Worm (Caenorhabditis elegans) whole organism, L4 larva: ENCODE results near the gene srab-2.

Experiments used
- F10B5.3 ChIP-seq: sonication (generic microtip); optimal IDR thresholded peaks from 2 replicates; lab custom pipeline; 2016; ENCODE audit warnings: mild to moderate bottlenecking, missing genetic modification characterization, missing compliant biosample characterization
- R02D3.7 ChIP-seq: fragments of 150-350 bp; sonication (generic microtip); optimal IDR thresholded peaks from 3 replicates; lab custom pipeline; 2014; ENCODE audit warnings: missing biosample characterization, missing genetic modification characterization
- T20F7.1 ChIP-seq: fragments of 200-800 bp; sonication (Bioruptor generic); optimal IDR thresholded peaks from 2 replicates; lab custom pipeline; 2018; ENCODE audit warnings: mild to moderate bottlenecking, missing genetic modification characterization, missing compliant biosample characterization
- T26A8.4 ChIP-seq: fragments of 200-800 bp; sonication (Bioruptor generic); IDR thresholded peaks from 2 replicates; pipeline ENCODE4 v1.3.6; 2022; ENCODE audit warnings: missing genetic modification characterization, missing compliant biosample characterization
- Y5F2A.4 ChIP-seq: fragments of 200-800 bp; sonication (Bioruptor generic); optimal IDR thresholded peaks from 2 replicates; lab custom pipeline; 2018; ENCODE audit warnings: mild to moderate bottlenecking, missing genetic modification characterization, missing compliant biosample characterization
- ama-1 ChIP-seq: fragments of 150-350 bp; optimal IDR thresholded peaks from 2 replicates; lab custom pipeline; 2014; ENCODE audit warnings: inconsistent platforms, mixed read lengths
- attf-4 ChIP-seq: sonication (generic microtip); optimal IDR thresholded peaks from 3 replicates; lab custom pipeline; 2017; ENCODE audit warnings: missing biosample characterization, missing genetic modification characterization
- ceh-20 ChIP-seq: fragments of 200-800 bp; sonication (Bioruptor generic); IDR thresholded peaks from 2 replicates; pipeline ENCODE4 v1.3.6; 2022; ENCODE audit warnings: missing genetic modification reagents, missing genetic modification characterization, missing compliant biosample characterization
- ceh-28 ChIP-seq: fragments of 150-350 bp; optimal IDR thresholded peaks from 2 replicates; lab custom pipeline; 2014; ENCODE audit warnings: missing biosample characterization, missing genetic modification reagents, missing genetic modification characterization
- ctbp-1 ChIP-seq: fragments of 200-800 bp; sonication (Bioruptor generic); IDR thresholded peaks from 2 replicates; pipeline ENCODE4 v1.3.6; 2022; ENCODE audit warnings: missing genetic modification reagents, missing genetic modification characterization, missing compliant biosample characterization
- dmd-6 ChIP-seq: fragments of 200-800 bp; sonication (Bioruptor generic); IDR thresholded peaks from 2 replicates; pipeline ENCODE4 v1.3.6; 2022; ENCODE audit warnings: missing genetic modification reagents, missing genetic modification characterization, missing compliant biosample characterization
- duxl-1 ChIP-seq: sonication (generic microtip); optimal IDR thresholded peaks from 2 replicates; lab custom pipeline; 2016; ENCODE audit warnings: mild to moderate bottlenecking, missing genetic modification characterization, moderate library complexity, missing compliant biosample characterization; ENCODE audit not compliant: poor library complexity
- fos-1 ChIP-seq: fragments of 150-350 bp; optimal IDR thresholded peaks from 2 replicates; lab custom pipeline; 2014; ENCODE audit warnings: missing biosample characterization, missing genetic modification characterization
- hlh-11 ChIP-seq: fragments of 200-800 bp; sonication (Bioruptor generic); optimal IDR thresholded peaks from 2 replicates; lab custom pipeline; 2018; ENCODE audit warnings: mild to moderate bottlenecking, missing genetic modification characterization, missing compliant biosample characterization
- hmg-1.1 ChIP-seq: fragments of 200-800 bp; sonication (Bioruptor generic); IDR thresholded peaks from 2 replicates; pipeline ENCODE4 v1.3.6; 2022; ENCODE audit warnings: missing genetic modification reagents, missing genetic modification characterization, missing compliant biosample characterization
- jun-1 ChIP-seq: fragments of 150-350 bp; optimal IDR thresholded peaks from 2 replicates; lab custom pipeline; 2014; ENCODE audit warnings: missing biosample characterization, missing genetic modification reagents, missing genetic modification characterization
- lin-15B ChIP-seq: fragments of 150-350 bp; sonication (generic microtip); optimal IDR thresholded peaks from 3 replicates; lab custom pipeline; 2014; ENCODE audit warnings: missing biosample characterization, missing genetic modification characterization
- madf-9 ChIP-seq: fragments of 200-800 bp; sonication (Bioruptor generic); conservative IDR thresholded peaks from 2 replicates; pipeline ENCODE4 v1.3.6; 2022; ENCODE audit warnings: missing genetic modification reagents, missing genetic modification characterization, missing compliant biosample characterization
- mep-1 ChIP-seq: fragments of 150-350 bp; sonication (generic microtip); optimal IDR thresholded peaks from 3 replicates; lab custom pipeline; 2014; ENCODE audit warnings: missing biosample characterization, missing genetic modification characterization
- mes-2 ChIP-seq: sonication (generic microtip); optimal IDR thresholded peaks from 2 replicates; lab custom pipeline; 2016; ENCODE audit warnings: missing genotype, mild to moderate bottlenecking, missing genetic modification characterization, missing compliant biosample characterization; ENCODE audit not compliant: poor library complexity, severe bottlenecking
- mxl-2 ChIP-seq: fragments of 200-800 bp; sonication (Bioruptor generic); conservative IDR thresholded peaks from 2 replicates; pipeline ENCODE4 v1.3.6; 2022; ENCODE audit warnings: missing genetic modification reagents, missing genetic modification characterization, missing compliant biosample characterization
- mxl-3 ChIP-seq: fragments of 200-800 bp; sonication (Bioruptor generic); optimal IDR thresholded peaks from 2 replicates; lab custom pipeline; 2018; ENCODE audit warnings: mild to moderate bottlenecking, missing genetic modification characterization, missing compliant biosample characterization
- nhr-102 ChIP-seq: sonication (generic microtip); optimal IDR thresholded peaks from 2 replicates; lab custom pipeline; 2016; ENCODE audit warnings: mild to moderate bottlenecking, missing genetic modification characterization, moderate library complexity, missing compliant biosample characterization
- nhr-25 ChIP-seq: sonication (generic microtip); optimal IDR thresholded peaks from 2 replicates; lab custom pipeline; 2017; ENCODE audit warnings: missing genetic modification characterization, mild to moderate bottlenecking, missing compliant biosample characterization, antibody characterized with exemption, moderate library complexity, borderline replicate concordance; ENCODE audit not compliant: insufficient read depth
- nhr-41 ChIP-seq: fragments of 200-800 bp; sonication (Bioruptor generic); IDR thresholded peaks from 2 replicates; pipeline ENCODE4 v1.3.6; 2022; ENCODE audit warnings: missing genetic modification reagents, missing genetic modification characterization, missing compliant biosample characterization
- nhr-48 ChIP-seq: sonication (generic microtip); optimal IDR thresholded peaks from 2 replicates; lab custom pipeline; 2016; ENCODE audit warnings: mild to moderate bottlenecking, missing genetic modification characterization, missing compliant biosample characterization
- pqm-1 ChIP-seq: sonication (generic microtip); optimal IDR thresholded peaks from 2 replicates; lab custom pipeline; 2017; ENCODE audit warnings: missing biosample characterization, missing genetic modification characterization
- sdz-12 ChIP-seq: fragments of 200-800 bp; sonication (Bioruptor generic); optimal IDR thresholded peaks from 2 replicates; lab custom pipeline; 2018; ENCODE audit warnings: mild to moderate bottlenecking, missing genetic modification characterization, missing compliant biosample characterization
- snpc-1.2 ChIP-seq: fragments of 200-800 bp; sonication (Bioruptor generic); IDR thresholded peaks from 2 replicates; pipeline ENCODE4 v1.3.6; 2022; ENCODE audit warnings: missing genetic modification reagents, missing genetic modification characterization, missing compliant biosample characterization
- snpc-4 ChIP-seq: fragments of 150-350 bp; optimal IDR thresholded peaks from 2 replicates; lab custom pipeline; 2014; ENCODE audit warnings: missing biosample characterization, missing genetic modification characterization
- spr-1 ChIP-seq: sonication (generic microtip); optimal IDR thresholded peaks from 2 replicates; lab custom pipeline; 2016; ENCODE audit warnings: mild to moderate bottlenecking, missing genetic modification characterization, missing compliant biosample characterization
- unc-39 ChIP-seq: sonication (generic microtip); optimal IDR thresholded peaks from 2 replicates; lab custom pipeline; 2017; ENCODE audit warnings: missing biosample characterization, missing genetic modification characterization
- unc-62 ChIP-seq, 3 experiments: fragments of 150-350 bp in 1 of 3; sonication (generic microtip); optimal IDR thresholded peaks in 2 of 3; peaks in 1 of 3; 1 replicate in 1 of 3; 2 replicates in 2 of 3; lab custom pipeline; 2014 to 2017; ENCODE audit warnings: missing biosample characterization in 3 of 3, missing genetic modification characterization in 3 of 3, missing genetic modification reagents in 3 of 3, missing genotype in 1 of 3
- zag-1 ChIP-seq: fragments of 150-350 bp; optimal IDR thresholded peaks from 2 replicates; lab custom pipeline; 2014; ENCODE audit warnings: missing biosample characterization, missing genetic modification characterization
- zip-11 ChIP-seq: fragments of 200-800 bp; sonication (Bioruptor generic); IDR thresholded peaks from 2 replicates; pipeline ENCODE4 v1.3.6; 2022; ENCODE audit warnings: missing genetic modification characterization, missing compliant biosample characterization
- zip-2 ChIP-seq: fragments of 150-350 bp; optimal IDR thresholded peaks from 2 replicates; lab custom pipeline; 2014; ENCODE audit warnings: missing biosample characterization, missing genetic modification characterization
- ztf-11 ChIP-seq: fragments of 150-350 bp; optimal IDR thresholded peaks from 2 replicates; lab custom pipeline; 2014; ENCODE audit warnings: missing biosample characterization, missing genetic modification characterization
- ztf-7 ChIP-seq: fragments of 150-350 bp; optimal IDR thresholded peaks from 2 replicates; lab custom pipeline; 2014; ENCODE audit warnings: missing biosample characterization, missing genetic modification characterization

srab-2 gene

ce11 chrV:5104934-5105333 lies at the start of gene srab-2:
srab-2 (minus strand) TSS chrV:5105034.
- TF ChIP-seq ztf-7 (tag; lab: Kevin White, UChicago) (no peak), mep-1 (no peak), mes-2 (no peak), ama-1 (no peak), attf-4 (no peak)

ce11 chrV:5150880-5151279 lies 46.0 kb upstream of the srab-2 start, which contains the start of gene srh-130:
srh-130 (plus strand) TSS chrV:5151180.
- TF ChIP-seq fos-1 (tag; lab: Kevin White, UChicago) = no peak
- peak in 1 of 2 experiments; percentile 0 for TF ChIP-seq unc-62 (GFP tag; optimal IDR thresholded peaks at IDR 0.05 in 1 of 2; lab: Kevin White, UChicago)
- no peak for TF ChIP-seq unc-62 (tag; optimal IDR thresholded peaks at IDR 0.05; lab: Kevin White, UChicago)

ce11 chrV:5146394-5146793 lies 41.6 kb upstream of the srab-2 start, which contains the start of gene F14F9.6:
F14F9.6 (minus strand) TSS chrV:5146494.
- TF ChIP-seq duxl-1 (tag; lab: Kevin White, UChicago) (no peak), snpc-4 (tag; lab: Kevin White, UChicago) (no peak), unc-39 (tag; lab: Kevin White, UChicago) (no peak), nhr-102 (no peak), ceh-20 (GFP tag; lab: Robert Waterston, UW) (no peak), ceh-28 (tag; lab: Kevin White, UChicago) (no peak), Y5F2A.4 (GFP tag; lab: Kevin White, UChicago) (no peak), mxl-2 (GFP tag; lab: Robert Waterston, UW) (no peak), zip-11 (GFP tag; lab: Robert Waterston, UW) (no peak), dmd-6 (GFP tag; lab: Robert Waterston, UW) (no peak), sdz-12 (GFP tag; lab: Kevin White, UChicago) (no peak), ctbp-1 (no peak), jun-1 (tag; lab: Kevin White, UChicago) (no peak)

ce11 chrV:5144541-5144940 lies 39.7 kb upstream of the srab-2 start, which contains the start of gene F14F9.2:
F14F9.2 (plus strand) TSS chrV:5144841.
- TF ChIP-seq nhr-48 (tag; lab: Kevin White, UChicago) (no peak), hmg-1.1 (GFP tag; lab: Robert Waterston, UW) (no peak), zag-1 (no peak), ztf-11 (tag; lab: Kevin White, UChicago) (no peak), duxl-1 (tag; lab: Kevin White, UChicago) (no peak), sdz-12 (GFP tag; lab: Kevin White, UChicago) (no peak), spr-1 (tag; lab: Kevin White, UChicago) (no peak), T20F7.1 (GFP tag; lab: Kevin White, UChicago) (no peak), F10B5.3 (no peak), hlh-11 (tag; lab: Kevin White, UChicago) (no peak)

ce11 chrV:5143785-5144184 lies 39.0 kb upstream of the srab-2 start, which contains the start of gene srh-129:
srh-129 (minus strand) TSS chrV:5143885.
- TF ChIP-seq mxl-3 (GFP tag; lab: Kevin White, UChicago) = no peak
- TF ChIP-seq snpc-1.2 = no peak
- no peak for TF ChIP-seq pqm-1
- no peak for TF ChIP-seq zip-2 (tag; lab: Kevin White, UChicago)
- no peak for TF ChIP-seq F10B5.3
- no peak for TF ChIP-seq T26A8.4 (GFP tag; lab: Robert Waterston, UW)
- no peak for TF ChIP-seq mep-1
- TF ChIP-seq zag-1 = no peak
- no peak for TF ChIP-seq R02D3.7 (tag; lab: Kevin White, UChicago)
- TF ChIP-seq nhr-25 (tag; lab: Kevin White, UChicago) = no peak
- no peak for TF ChIP-seq madf-9
- no peak for TF ChIP-seq nhr-48 (tag; lab: Kevin White, UChicago)
- TF ChIP-seq hlh-11 (tag; lab: Kevin White, UChicago) = no peak
- no peak for TF ChIP-seq nhr-41 (GFP tag; lab: Robert Waterston, UW)
- TF ChIP-seq lin-15B (tag; lab: Kevin White, UChicago) = no peak
- no peak for TF ChIP-seq hmg-1.1 (GFP tag; lab: Robert Waterston, UW)
- TF ChIP-seq ama-1 = no peak
